Fruit fly (Drosophila melanogaster): Measurements from ENCODE around the gene Cont.

The Cont gene

DNA sequence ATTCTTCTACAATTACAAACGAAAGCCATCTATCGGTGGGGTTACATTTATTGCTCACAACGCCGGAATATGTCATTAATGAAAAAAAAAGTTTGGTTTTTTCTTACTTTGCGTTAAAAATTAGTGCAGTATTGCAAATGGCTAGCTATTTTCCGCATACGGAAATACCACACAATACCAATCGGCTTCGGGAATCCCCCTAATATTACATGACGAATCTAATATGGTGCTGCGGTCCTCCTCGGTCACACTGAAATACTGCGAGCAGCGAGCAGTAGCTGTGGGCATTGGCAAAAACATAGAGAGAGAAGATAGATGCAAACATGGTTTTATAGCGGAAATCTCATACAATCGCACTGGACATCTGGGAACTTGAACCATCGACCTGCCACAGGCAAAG is 6.4 kb downstream of the Cont start, which contains the start of gene tub:
tub (plus strand) TSS at position 253 of the 400 bp plus-strand sequence.
- TF ChIP-seq CG8478 (optimal IDR thresholded peaks at IDR 0.05), result no peak
- peak; percentile 62 to 65 for TF ChIP-seq CTCF (optimal IDR thresholded peaks at IDR 0.05)

- TF ChIP-seq CTCF (optimal IDR thresholded peaks at IDR 0.05) (no peak), CG8478 (optimal IDR thresholded peaks at IDR 0.05) (no peak)
These were observed 9.0 kb downstream of the Cont start, which contains the start of gene CG14646 for dm6 chr3R:4390133-4390532. CG14646 (plus strand) TSS chr3R:4390366.

dm6 chr3R:4394117-4394516 is 13.0 kb downstream of the Cont start, which contains the start of gene CG34112:
CG34112 (minus strand) TSS chr3R:4394259.
- no peak for TF ChIP-seq CG8478 (optimal IDR thresholded peaks at IDR 0.05)

- no peak for TF ChIP-seq CTCF (optimal IDR thresholded peaks at IDR 0.05)
- no peak for TF ChIP-seq CG8478 (optimal IDR thresholded peaks at IDR 0.05)
These were observed 13.8 kb downstream of the Cont start for dm6 chr3R:4394654-4395581.

- peak; percentile 79 to 83 for TF ChIP-seq CTCF (optimal IDR thresholded peaks at IDR 0.05)
- TF ChIP-seq CG8478 (optimal IDR thresholded peaks at IDR 0.05), result no peak
These were observed 16.4 kb downstream of the Cont start, which contains the start of gene CG9855 for dm6 chr3R:4397403-4398079. CG9855 (minus strand) TSS chr3R:4397875.

DNA sequence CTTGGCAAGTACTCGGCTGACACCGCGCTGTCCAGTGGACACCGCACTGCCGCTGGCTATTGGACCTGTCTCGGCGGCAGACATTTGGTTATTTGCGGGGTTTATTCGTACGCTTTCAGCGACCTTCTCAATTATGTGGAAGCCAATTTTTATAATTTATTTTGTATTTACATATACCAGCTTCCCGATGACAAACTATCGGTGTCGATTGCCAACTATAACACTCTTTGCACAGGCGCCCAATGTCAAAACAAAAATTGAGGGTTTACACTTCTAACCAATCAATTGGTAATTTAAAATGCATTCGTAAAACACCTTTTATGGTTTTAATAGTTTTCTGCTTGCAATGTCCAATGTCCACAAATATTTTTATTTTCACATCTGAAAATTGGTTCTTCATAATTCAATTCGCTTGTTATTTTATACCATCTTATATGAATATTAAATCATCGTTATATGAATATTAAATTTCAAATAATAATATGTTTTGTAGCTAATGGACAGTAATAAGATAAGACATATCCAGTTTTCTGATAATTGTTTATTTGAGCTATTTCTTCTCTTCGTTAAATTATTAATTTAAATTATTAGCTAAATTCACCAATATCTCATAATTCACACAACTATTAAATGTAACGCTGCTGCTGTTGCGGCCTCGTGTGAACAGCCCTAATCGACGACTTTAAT is 18.8 kb downstream of the Cont start:
- TF ChIP-seq CG8478 (optimal IDR thresholded peaks at IDR 0.05), result no peak
- no peak for TF ChIP-seq CTCF (optimal IDR thresholded peaks at IDR 0.05)

DNA sequence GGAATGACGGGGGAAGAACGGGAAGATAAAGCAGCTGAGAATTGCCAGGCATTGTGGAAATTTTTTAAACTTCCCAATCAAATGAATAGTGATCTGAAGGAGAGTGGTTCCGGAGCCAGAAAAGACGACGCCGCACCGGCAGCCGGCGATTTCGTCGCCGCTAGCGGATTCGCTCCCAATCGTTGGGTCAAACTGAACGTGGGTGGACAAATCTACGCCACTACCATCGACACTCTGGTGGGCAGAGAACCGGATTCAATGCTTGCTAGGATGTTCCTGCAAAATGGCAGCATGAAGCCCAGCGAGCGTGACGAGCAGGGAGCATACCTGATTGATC is 19.4 kb downstream of the Cont start, which contains the start of gene CG14647:
CG14647 (plus strand) TSS at position 14 of the 337 bp plus-strand sequence.
- no peak for TF ChIP-seq CG8478 (optimal IDR thresholded peaks at IDR 0.05)
- no peak for TF ChIP-seq CTCF (optimal IDR thresholded peaks at IDR 0.05)

- TF ChIP-seq CG8478 (optimal IDR thresholded peaks at IDR 0.05), result no peak
- TF ChIP-seq CTCF (optimal IDR thresholded peaks at IDR 0.05), result no peak
These were observed 21.0 kb downstream of the Cont start, which contains the start of gene CG9853 for dm6 chr3R:4401977-4402589. CG9853 (minus strand) TSS chr3R:4402027.

DNA sequence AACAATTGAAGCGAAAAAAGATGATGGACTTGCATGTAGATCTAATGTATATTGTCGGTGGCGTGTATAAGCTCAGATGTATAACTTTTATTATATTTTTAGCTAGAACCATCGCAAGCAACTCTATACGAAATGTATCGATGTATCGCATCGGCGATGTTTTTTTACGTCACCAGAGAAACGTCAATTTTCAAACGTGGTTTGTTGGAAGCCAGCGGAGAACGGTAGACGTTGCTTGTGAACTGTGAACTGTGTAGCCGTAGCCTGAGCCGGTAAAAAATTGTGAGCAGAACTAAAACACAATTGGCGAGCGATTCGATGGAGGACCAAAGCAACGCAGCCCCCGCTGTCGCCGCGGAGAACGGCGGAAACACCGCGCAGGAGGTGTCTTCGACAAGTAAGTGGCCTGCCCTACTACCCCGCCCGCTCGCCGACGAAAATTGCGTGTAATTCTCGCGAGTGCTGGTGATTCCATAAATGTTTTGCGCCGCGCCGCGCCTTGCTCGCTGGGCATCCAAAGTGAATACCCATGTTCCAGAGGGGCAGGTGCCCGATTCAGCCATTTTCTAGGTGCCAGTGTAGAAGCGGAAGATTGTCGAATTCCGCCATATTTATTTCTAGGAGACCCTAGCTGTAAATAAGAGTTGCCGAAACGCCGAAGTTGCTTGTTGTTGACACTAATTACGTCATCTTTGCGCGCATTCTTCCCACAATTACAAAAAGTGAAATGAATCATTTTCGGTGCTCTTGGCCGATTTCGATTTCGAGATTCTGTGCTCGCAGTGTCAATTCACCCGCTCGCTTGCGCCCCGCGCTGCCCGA is 22.0 kb downstream of the Cont start, which contains the start of gene lost:
lost (plus strand) TSS at position 193 of the 822 bp plus-strand sequence.
- no peak for TF ChIP-seq CTCF (optimal IDR thresholded peaks at IDR 0.05)
- no peak for TF ChIP-seq CG8478 (optimal IDR thresholded peaks at IDR 0.05)

dm6 chr3R:4403706-4404392 is 22.7 kb downstream of the Cont start:
- TF ChIP-seq CTCF (optimal IDR thresholded peaks at IDR 0.05) (no peak), CG8478 (optimal IDR thresholded peaks at IDR 0.05) (no peak)

DNA sequence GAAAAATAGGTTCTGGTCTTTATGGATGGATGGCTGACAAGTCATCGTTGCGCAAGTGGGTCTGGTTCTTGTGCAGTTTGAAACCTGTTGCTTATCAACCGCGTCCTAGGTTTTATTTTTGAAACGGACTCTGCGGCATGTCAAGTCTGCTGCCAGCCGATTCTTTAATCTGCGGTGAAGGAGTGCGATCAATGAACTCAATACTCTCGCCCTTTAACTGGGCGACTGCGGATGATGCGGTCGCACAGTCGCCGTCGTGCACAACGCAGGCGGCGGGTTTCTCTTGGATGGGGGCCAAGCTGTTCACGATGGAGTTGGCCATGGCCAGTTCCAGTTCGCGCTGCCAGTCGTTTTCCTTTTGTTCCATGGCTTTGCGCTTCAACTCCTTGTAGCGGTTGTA is 26.2 kb downstream of the Cont start:
- TF ChIP-seq CTCF (optimal IDR thresholded peaks at IDR 0.05) (no peak), CG8478 (optimal IDR thresholded peaks at IDR 0.05) (no peak)

- TF ChIP-seq CG8478 (optimal IDR thresholded peaks at IDR 0.05), result no peak
- no peak for TF ChIP-seq CTCF (optimal IDR thresholded peaks at IDR 0.05)
These were observed 35.0 kb downstream of the Cont start, which contains the start of gene CG31528 for dm6 chr3R:4416138-4416537. CG31528 (plus strand) TSS chr3R:4416438.

DNA sequence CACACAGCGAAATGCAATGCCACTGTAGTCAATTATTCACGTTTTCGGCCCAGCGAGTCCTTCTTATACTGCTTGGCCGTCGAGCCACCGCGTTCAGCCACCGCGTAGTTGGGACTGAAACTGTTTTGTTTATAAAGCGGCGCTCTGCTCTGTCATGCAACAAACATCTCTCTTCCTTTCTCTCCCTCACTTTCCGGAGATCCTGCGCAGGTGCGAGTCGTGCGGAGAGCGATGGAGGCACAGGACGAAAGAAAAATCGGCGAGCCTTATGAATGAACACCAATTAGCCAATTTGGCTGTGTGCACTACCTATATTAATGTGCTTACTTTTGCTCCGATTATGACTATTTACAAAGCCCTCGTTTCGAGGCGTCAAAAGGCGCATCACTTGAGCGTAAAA is 38.4 kb downstream of the Cont start, which contains the start of gene CG32944:
CG32944 (minus strand) TSS at position 97 of the 400 bp plus-strand sequence.
- no peak for TF ChIP-seq CTCF (optimal IDR thresholded peaks at IDR 0.05)
- TF ChIP-seq CG8478 (optimal IDR thresholded peaks at IDR 0.05), result no peak
